Worm (Caenorhabditis elegans): ENCODE results near the gene dao-3.

ce11 chrX:8077748-8078147 is 8.6 kb downstream of the dao-3 start, which contains the start of gene C46F2.1:
- TF ChIP-seq tbx-2 (tag; optimal IDR thresholded peaks at IDR 0.05) (no peak), hlh-30 (tag; optimal IDR thresholded peaks at IDR 0.05; ENCODE audit: insufficient read depth) (no peak), ceh-18 (tag; optimal IDR thresholded peaks at IDR 0.05) (no peak), ceh-6 (GFP tag; optimal IDR thresholded peaks at IDR 0.05) (no peak), fkh-10 (GFP tag; optimal IDR thresholded peaks at IDR 0.05) (no peak), unc-42 (tag; optimal IDR thresholded peaks at IDR 0.05) (no peak), nhr-11 (tag; optimal IDR thresholded peaks at IDR 0.05) (no peak)

Measured in whole organism, late embryonic.